Fruit fly (Drosophila melanogaster): ENCODE data around the gene CG3223.

Gene CG3223

dm6 chr3R:8001074-8001669 is 8.0 kb upstream of the CG3223 start, which contains the start of the genes Kmn2 and CG2698 (continued):
- peak; percentile 97 for TF ChIP-seq ara (GFP tag; IDR thresholded peaks at IDR 0.05)
- TF ChIP-seq Hr3 (GFP tag; optimal IDR thresholded peaks at IDR 0.05), result peak; percentile 98
- TF ChIP-seq maf-S (GFP tag; optimal IDR thresholded peaks at IDR 0.05), result peak; percentile 82
- TF ChIP-seq Dip2 (GFP tag; IDR thresholded peaks at IDR 0.05), result peak; percentile 67
- TF ChIP-seq CG14965 (GFP tag; optimal IDR thresholded peaks at IDR 0.05; ENCODE audit: borderline replicate concordance), result no peak
- peak; percentile 97 for TF ChIP-seq CG4424 (GFP tag; optimal IDR thresholded peaks at IDR 0.05)
- TF ChIP-seq CG7745 (tag; optimal IDR thresholded peaks at IDR 0.05), result peak; percentile 22
- no peak for TF ChIP-seq zf30C (GFP tag; optimal IDR thresholded peaks at IDR 0.05)
- TF ChIP-seq gt (GFP tag; IDR thresholded peaks at IDR 0.05), result peak; percentile 95
- TF ChIP-seq HmgD (GFP tag; optimal IDR thresholded peaks at IDR 0.05), result peak; percentile 32
- peak; percentile 42; the same call in 1 of the 2 replicates for TF ChIP-seq inv (GFP tag; IDR thresholded peaks at IDR 0.05; ENCODE audit: partially characterized antibody)
- peak; percentile 96 for TF ChIP-seq sim (GFP tag; IDR thresholded peaks at IDR 0.05)
- peak; percentile 87 for TF ChIP-seq onecut (GFP tag; IDR thresholded peaks at IDR 0.05)
- TF ChIP-seq mld (GFP tag; IDR thresholded peaks at IDR 0.05; ENCODE audit: partially characterized antibody), result no peak
- TF ChIP-seq CG9817 (tag; optimal IDR thresholded peaks at IDR 0.05), result peak; percentile 95
- TF ChIP-seq trh (GFP tag; optimal IDR thresholded peaks at IDR 0.05), result peak; percentile 91
- peak; percentile 82 for TF ChIP-seq kah (GFP tag; optimal IDR thresholded peaks at IDR 0.05)
- peak; percentile 96 for TF ChIP-seq lilli (GFP tag; optimal IDR thresholded peaks at IDR 0.05)
- TF ChIP-seq prd (optimal IDR thresholded peaks at IDR 0.05), result no peak
- peak; percentile 99 for TF ChIP-seq prd (GFP tag; IDR thresholded peaks at IDR 0.05)
- peak; percentile 97 for TF ChIP-seq Chrac-16 (GFP tag; optimal IDR thresholded peaks at IDR 0.05)
- TF ChIP-seq danr (GFP tag; IDR thresholded peaks at IDR 0.05), result peak; percentile 95
- TF ChIP-seq CG33213 (GFP tag; optimal IDR thresholded peaks at IDR 0.05), result peak; percentile 31
- peak; percentile 82 for TF ChIP-seq HLH54F (GFP tag; optimal IDR thresholded peaks at IDR 0.05)
- peak; percentile 10 for TF ChIP-seq her (GFP tag; optimal IDR thresholded peaks at IDR 0.05)
- TF ChIP-seq pho (GFP tag; optimal IDR thresholded peaks at IDR 0.05), result peak; percentile 84
- peak; percentile 97 for TF ChIP-seq CG8765 (GFP tag; IDR thresholded peaks at IDR 0.05)
- TF ChIP-seq CG1792 (GFP tag; optimal IDR thresholded peaks at IDR 0.05), result peak; percentile 71
- TF ChIP-seq CG7928 (GFP tag; optimal IDR thresholded peaks at IDR 0.05), result peak; percentile 86
- peak; percentile 88 for TF ChIP-seq toy (GFP tag; IDR thresholded peaks at IDR 0.05)
- peak; percentile 84 for TF ChIP-seq ems (GFP tag; optimal IDR thresholded peaks at IDR 0.05)
- TF ChIP-seq al (GFP tag; IDR thresholded peaks at IDR 0.05), result peak; percentile 97
- no peak for TF ChIP-seq pita (GFP tag; optimal IDR thresholded peaks at IDR 0.05)
- no peak for TF ChIP-seq CG34224 (GFP tag; IDR thresholded peaks at IDR 0.05; ENCODE audit: partially characterized antibody)
- peak; percentile 98 for TF ChIP-seq ci (GFP tag; IDR thresholded peaks at IDR 0.05)
- TF ChIP-seq B-H1 (GFP tag; IDR thresholded peaks at IDR 0.05), result peak; percentile 97
- TF ChIP-seq Ets65A (GFP tag), result peak; percentile 96
- peak; percentile 36; the same call in 1 of the 2 replicates for TF ChIP-seq hbn (GFP tag; IDR thresholded peaks at IDR 0.05; ENCODE audit: partially characterized antibody)
- peak; percentile 96 for TF ChIP-seq az2 (GFP tag; optimal IDR thresholded peaks at IDR 0.05)
- peak; percentile 90 for TF ChIP-seq D19A (tag; optimal IDR thresholded peaks at IDR 0.05)
- peak; percentile 98 for TF ChIP-seq chm (GFP tag; IDR thresholded peaks at IDR 0.05)
- TF ChIP-seq CG10267 (tag; optimal IDR thresholded peaks at IDR 0.05), result peak; percentile 100
- peak; percentile 88 for TF ChIP-seq MTF-1 (GFP tag; optimal IDR thresholded peaks at IDR 0.05; ENCODE audit: borderline replicate concordance)
- TF ChIP-seq CG14710 (tag; optimal IDR thresholded peaks at IDR 0.05), result peak; percentile 96
- TF ChIP-seq CG7556 (GFP tag; optimal IDR thresholded peaks at IDR 0.05), result peak; percentile 94
- TF ChIP-seq CG17612 (GFP tag; IDR thresholded peaks at IDR 0.05), result peak; percentile 95
- no peak for TF ChIP-seq Hr39 (optimal IDR thresholded peaks at IDR 0.05)
- peak; percentile 48 for TF ChIP-seq da (GFP tag; optimal IDR thresholded peaks at IDR 0.05)
- 0 out of 3 replicates have a peak, but pooled peaks have one; percentile 31 for TF ChIP-seq Opbp (GFP tag; IDR thresholded peaks at IDR 0.05; ENCODE audit: partially characterized antibody)
- peak; percentile 96 for TF ChIP-seq wdn (GFP tag; IDR thresholded peaks at IDR 0.05)
- peak; percentile 62; the same call in 2 of the 4 replicates for TF ChIP-seq Dll (GFP tag; IDR thresholded peaks at IDR 0.05; ENCODE audit: partially characterized antibody)
